Worm (Caenorhabditis elegans) whole organism, L2 larva: Measurements from ENCODE around the gene srx-110.

Experiments
- C34F6.9 ChIP-seq: fragments of 150-350 bp; optimal IDR thresholded peaks from 2 replicates; lab custom pipeline; 2014; ENCODE audit warnings: missing biosample characterization, missing genetic modification characterization
- F13H6.1 ChIP-seq: sonication (generic microtip); optimal IDR thresholded peaks from 2 replicates; lab custom pipeline; 2016; ENCODE audit warnings: missing genetic modification characterization, missing compliant biosample characterization
- R02D3.7 ChIP-seq: fragments of 150-350 bp; optimal IDR thresholded peaks from 2 replicates; lab custom pipeline; 2014; ENCODE audit warnings: missing biosample characterization, missing genetic modification characterization
- ZK546.5 ChIP-seq: sonication (generic microtip); optimal IDR thresholded peaks from 2 replicates; lab custom pipeline; 2017; ENCODE audit warnings: missing biosample characterization, missing genetic modification characterization
- alr-1 ChIP-seq: fragments of 150-350 bp; optimal IDR thresholded peaks from 2 replicates; lab custom pipeline; 2014; ENCODE audit warnings: missing biosample characterization, missing genetic modification characterization
- ama-1 ChIP-seq: fragments of 150-350 bp; optimal IDR thresholded peaks from 2 replicates; lab custom pipeline; 2018; ENCODE audit warnings: inconsistent platforms
- ceh-16 ChIP-seq: fragments of 150-350 bp; optimal IDR thresholded peaks from 2 replicates; lab custom pipeline; 2014; ENCODE audit warnings: missing biosample characterization, missing genetic modification characterization
- ceh-82 ChIP-seq: fragments of 150-350 bp; optimal IDR thresholded peaks from 2 replicates; lab custom pipeline; 2014; ENCODE audit warnings: missing biosample characterization, missing genetic modification characterization
- crh-2 ChIP-seq: sonication (generic microtip); optimal IDR thresholded peaks from 2 replicates; lab custom pipeline; 2017; ENCODE audit warnings: missing biosample characterization, missing genetic modification characterization
- egl-27 ChIP-seq: sonication (generic microtip); optimal IDR thresholded peaks from 3 replicates; lab custom pipeline; 2017; ENCODE audit warnings: missing biosample characterization, missing genetic modification reagents, missing genetic modification characterization
- elt-1 ChIP-seq: fragments of 150-350 bp; optimal IDR thresholded peaks from 2 replicates; lab custom pipeline; 2014; ENCODE audit warnings: missing biosample characterization, missing genetic modification characterization
- elt-3 ChIP-seq: sonication (generic microtip); optimal IDR thresholded peaks from 2 replicates; lab custom pipeline; 2017; ENCODE audit warnings: missing biosample characterization, missing genetic modification characterization
- gmeb-1 ChIP-seq: fragments of 150-350 bp; optimal IDR thresholded peaks from 2 replicates; lab custom pipeline; 2014; ENCODE audit warnings: missing biosample characterization, missing genetic modification characterization
- lin-13 ChIP-seq: fragments of 150-350 bp; optimal IDR thresholded peaks from 2 replicates; lab custom pipeline; 2014; ENCODE audit warnings: missing biosample characterization, missing genetic modification reagents, missing genetic modification characterization
- lsy-2 ChIP-seq, 2 experiments: fragments of 150-350 bp in 1 of 2; sonication (generic microtip) in 1 of 2; optimal IDR thresholded peaks; 2 replicates each; lab custom pipeline; 2014 to 2017; ENCODE audit warnings: missing biosample characterization in 2 of 2, missing genetic modification characterization in 2 of 2
- mab-5 ChIP-seq: fragments of 150-350 bp; optimal IDR thresholded peaks from 2 replicates; lab custom pipeline; 2014; ENCODE audit warnings: missing biosample characterization, missing genetic modification characterization
- mbf-1 ChIP-seq: sonication (generic microtip); optimal IDR thresholded peaks from 2 replicates; lab custom pipeline; 2017; ENCODE audit warnings: missing biosample characterization, missing genetic modification characterization
- mdl-1 ChIP-seq, 2 experiments: fragments of 150-350 bp in 1 of 2; sonication (generic microtip) in 1 of 2; optimal IDR thresholded peaks; 2 replicates each; lab custom pipeline; 2017; ENCODE audit warnings: missing biosample characterization in 2 of 2, missing genetic modification characterization in 2 of 2
- nhr-11 ChIP-seq: fragments of 150-350 bp; optimal IDR thresholded peaks from 2 replicates; lab custom pipeline; 2014; ENCODE audit warnings: missing biosample characterization, missing genetic modification characterization
- nhr-12 ChIP-seq: fragments of 150-350 bp; optimal IDR thresholded peaks from 2 replicates; lab custom pipeline; 2014; ENCODE audit warnings: missing biosample characterization, missing genetic modification characterization
- nhr-129 ChIP-seq: fragments of 150-350 bp; optimal IDR thresholded peaks from 2 replicates; lab custom pipeline; 2014; ENCODE audit warnings: missing biosample characterization, missing genetic modification characterization
- nhr-21 ChIP-seq: fragments of 150-350 bp; optimal IDR thresholded peaks from 2 replicates; lab custom pipeline; 2014; ENCODE audit warnings: missing biosample characterization, missing genetic modification characterization
- nhr-23 ChIP-seq: fragments of 150-350 bp; optimal IDR thresholded peaks from 2 replicates; lab custom pipeline; 2014; ENCODE audit warnings: missing biosample characterization, missing genetic modification reagents, missing genetic modification characterization
- nhr-237 ChIP-seq: fragments of 150-350 bp; optimal IDR thresholded peaks from 2 replicates; lab custom pipeline; 2014; ENCODE audit warnings: missing biosample characterization, missing genetic modification characterization
- nhr-25 ChIP-seq: fragments of 150-350 bp; sonication (generic microtip); optimal IDR thresholded peaks from 3 replicates; lab custom pipeline; 2014; ENCODE audit warnings: missing biosample characterization, missing genetic modification characterization
- nhr-6 ChIP-seq: fragments of 150-350 bp; optimal IDR thresholded peaks from 2 replicates; lab custom pipeline; 2014; ENCODE audit warnings: missing biosample characterization, missing genetic modification characterization
- nhr-77 ChIP-seq: fragments of 150-350 bp; optimal IDR thresholded peaks from 2 replicates; lab custom pipeline; 2014; ENCODE audit warnings: missing biosample characterization, missing genetic modification characterization
- peb-1 ChIP-seq: fragments of 150-350 bp; optimal IDR thresholded peaks from 2 replicates; lab custom pipeline; 2014; ENCODE audit warnings: missing biosample characterization, missing genetic modification characterization
- sem-4 ChIP-seq: fragments of 150-350 bp; optimal IDR thresholded peaks from 2 replicates; lab custom pipeline; 2014; ENCODE audit warnings: missing biosample characterization, missing genetic modification reagents, missing genetic modification characterization
- sma-9 ChIP-seq, 2 experiments: fragments of 150-350 bp in 1 of 2; sonication (generic microtip) in 1 of 2; optimal IDR thresholded peaks; 2 replicates each; lab custom pipeline; 2014 to 2016; ENCODE audit warnings: missing genetic modification characterization in 2 of 2, mild to moderate bottlenecking in 1 of 2, missing biosample characterization in 1 of 2, missing compliant biosample characterization in 1 of 2, missing genetic modification reagents in 1 of 2, moderate library complexity in 1 of 2
- snpc-4 ChIP-seq: fragments of 150-350 bp; optimal IDR thresholded peaks from 2 replicates; lab custom pipeline; 2014; ENCODE audit warnings: missing biosample characterization, missing genetic modification characterization
- unc-55 ChIP-seq: fragments of 150-350 bp; sonication (generic microtip); optimal IDR thresholded peaks from 3 replicates; lab custom pipeline; 2014; ENCODE audit warnings: missing biosample characterization, missing genetic modification reagents, missing genetic modification characterization
- unc-62 ChIP-seq: fragments of 150-350 bp; optimal IDR thresholded peaks from 2 replicates; lab custom pipeline; 2014; ENCODE audit warnings: missing biosample characterization, missing genetic modification reagents, missing genetic modification characterization
- zag-1 ChIP-seq: fragments of 150-350 bp; optimal IDR thresholded peaks from 2 replicates; lab custom pipeline; 2014; ENCODE audit warnings: missing biosample characterization, missing genetic modification characterization
- ztf-11 ChIP-seq: sonication (generic microtip); optimal IDR thresholded peaks from 2 replicates; lab custom pipeline; 2017; ENCODE audit warnings: missing biosample characterization, missing genetic modification characterization

The srx-110 gene

ce11 chrII:3688333-3688732, 21.0 kb upstream of the srx-110 start, which contains the start of gene ifas-1:
ifas-1 (minus strand) TSS chrII:3688719.
- no peak for TF ChIP-seq crh-2 (tag; lab: Kevin White, UChicago)
- TF ChIP-seq alr-1 (tag; lab: Kevin White, UChicago), result no peak
- TF ChIP-seq egl-27 (tag; lab: Kevin White, UChicago), result no peak
- no peak for TF ChIP-seq F13H6.1
- no peak for TF ChIP-seq sma-9 (GFP tag; optimal IDR thresholded peaks at IDR 0.05; lab: Kevin White, UChicago)
- TF ChIP-seq sma-9 (tag; optimal IDR thresholded peaks at IDR 0.05; lab: Kevin White, UChicago), result no peak
- no peak for TF ChIP-seq nhr-129 (tag; lab: Kevin White, UChicago)
- no peak for TF ChIP-seq nhr-25 (tag; lab: Kevin White, UChicago)

DNA sequence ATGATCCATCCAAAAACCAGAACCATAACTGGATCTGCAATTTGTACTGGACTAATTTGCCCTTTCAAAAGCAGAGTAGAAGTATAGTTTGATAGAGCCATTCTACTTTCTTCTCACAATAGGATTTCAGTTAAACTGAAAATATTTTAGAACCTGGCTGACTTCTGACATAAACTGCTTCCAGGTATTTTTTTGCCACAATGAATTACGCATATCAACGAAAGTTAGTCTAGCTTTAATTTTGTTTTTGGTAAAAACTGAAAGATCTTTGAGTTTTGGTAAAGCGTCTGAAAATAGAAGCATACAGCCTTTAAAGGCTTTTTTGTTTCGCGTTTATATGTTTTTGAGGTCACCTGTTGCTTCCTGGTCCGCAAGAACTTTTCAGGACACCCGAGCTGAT, 18.7 kb upstream of the srx-110 start, which contains the start of gene srx-101:
Gene srx-101 (minus strand): TSS at position 101 of the 400 bp plus-strand sequence.
- TF ChIP-seq zag-1 (tag; lab: Kevin White, UChicago) (no peak), nhr-11 (tag; lab: Kevin White, UChicago) (no peak), peb-1 (tag; lab: Kevin White, UChicago) (no peak), unc-62 (GFP tag; lab: Kevin White, UChicago) (no peak), mab-5 (no peak), nhr-23 (tag; lab: Kevin White, UChicago) (no peak), nhr-77 (tag; lab: Kevin White, UChicago) (no peak), ztf-11 (tag; lab: Kevin White, UChicago) (no peak), R02D3.7 (tag; lab: Kevin White, UChicago) (no peak), lin-13 (GFP tag; lab: Kevin White, UChicago) (no peak), unc-55 (GFP tag; lab: Kevin White, UChicago) (no peak), nhr-21 (tag; lab: Kevin White, UChicago) (no peak), nhr-25 (tag; lab: Kevin White, UChicago) (no peak), C34F6.9 (tag; lab: Kevin White, UChicago) (no peak), nhr-6 (tag; lab: Kevin White, UChicago) (no peak), mdl-1 (tag; optimal IDR thresholded peaks at IDR 0.05; lab: Kevin White, UChicago) (no peak), alr-1 (tag; lab: Kevin White, UChicago) (no peak), ama-1 (no peak), mbf-1 (tag; lab: Kevin White, UChicago) (no peak)

- TF ChIP-seq snpc-4 (tag; lab: Kevin White, UChicago) (no peak), alr-1 (tag; lab: Kevin White, UChicago) (no peak)
- TF ChIP-seq, all 48 proteins: peak for 0
Measured at ce11 chrII:3694664-3695063, 14.7 kb upstream of the srx-110 start, which contains the start of gene srx-102. srx-102 (minus strand) TSS chrII:3694764.

- TF ChIP-seq unc-55 (GFP tag; lab: Kevin White, UChicago), result no peak
- TF ChIP-seq mab-5, result no peak
- TF ChIP-seq nhr-21 (tag; lab: Kevin White, UChicago), result no peak
- no peak for TF ChIP-seq ZK546.5 (tag; lab: Kevin White, UChicago)
- TF ChIP-seq F13H6.1, result no peak
- no peak for TF ChIP-seq lsy-2 (tag; optimal IDR thresholded peaks at IDR 0.05; lab: Kevin White, UChicago)
- TF ChIP-seq alr-1 (tag; lab: Kevin White, UChicago), result no peak
- no peak for TF ChIP-seq sem-4 (tag; lab: Kevin White, UChicago)
- TF ChIP-seq nhr-6 (tag; lab: Kevin White, UChicago), result no peak
- no peak for TF ChIP-seq nhr-12 (tag; lab: Kevin White, UChicago)
- no peak for TF ChIP-seq gmeb-1 (tag; lab: Kevin White, UChicago)
- no peak for TF ChIP-seq mdl-1 (tag; optimal IDR thresholded peaks at IDR 0.05; lab: Kevin White, UChicago)
- no peak for TF ChIP-seq egl-27 (tag; lab: Kevin White, UChicago)
- no peak for TF ChIP-seq nhr-237
- TF ChIP-seq ceh-82 (tag; lab: Kevin White, UChicago), result no peak
- TF ChIP-seq elt-3 (tag; lab: Kevin White, UChicago), result no peak
- no peak for TF ChIP-seq ceh-16 (tag; lab: Kevin White, UChicago)
- TF ChIP-seq nhr-77 (tag; lab: Kevin White, UChicago), result no peak
- no peak for TF ChIP-seq snpc-4 (tag; lab: Kevin White, UChicago)
- no peak for TF ChIP-seq nhr-11 (tag; lab: Kevin White, UChicago)
Measured at ce11 chrII:3699591-3699990, 9.8 kb upstream of the srx-110 start, which contains the start of gene srx-104. srx-104 (minus strand) TSS chrII:3699691.

ce11 chrII:3701305-3701704, 8.1 kb upstream of the srx-110 start, which contains the start of gene srx-105:
srx-105 (minus strand) TSS chrII:3701405.
- TF ChIP-seq elt-1 (tag; lab: Kevin White, UChicago) (no peak), gmeb-1 (tag; lab: Kevin White, UChicago) (no peak)
